Worm (Caenorhabditis elegans) whole organism, late embryonic: Measurements from ENCODE around the gene C38C3.4.

Experiments
- C08G9.2 ChIP-seq: sonication (generic microtip); optimal IDR thresholded peaks from 2 replicates; lab custom pipeline; 2016; ENCODE audit warnings: mild to moderate bottlenecking, missing genetic modification characterization, moderate library complexity, missing compliant biosample characterization
- C38D4.7 ChIP-seq: fragments of 200-800 bp; sonication (Bioruptor generic); optimal IDR thresholded peaks from 2 replicates; lab custom pipeline; 2018; ENCODE audit warnings: mild to moderate bottlenecking, missing genetic modification characterization, moderate library complexity, missing compliant biosample characterization
- K09A11.1 ChIP-seq: sonication (generic microtip); optimal IDR thresholded peaks from 2 replicates; lab custom pipeline; 2017; ENCODE audit warnings: antibody characterized with exemption, mild to moderate bottlenecking, missing genetic modification characterization, missing compliant biosample characterization; ENCODE audit not compliant: insufficient read depth
- ahr-1 ChIP-seq: sonication (generic microtip); optimal IDR thresholded peaks from 2 replicates; lab custom pipeline; 2016; ENCODE audit warnings: missing genetic modification characterization, missing compliant biosample characterization
- ama-1 ChIP-seq: fragments of 150-350 bp; optimal IDR thresholded peaks from 2 replicates; lab custom pipeline; 2014
- ceh-18 ChIP-seq: sonication (generic microtip); optimal IDR thresholded peaks from 2 replicates; lab custom pipeline; 2016; ENCODE audit warnings: missing genetic modification characterization, missing compliant biosample characterization
- ceh-19 ChIP-seq: fragments of 200-800 bp; sonication (Bioruptor generic); optimal IDR thresholded peaks from 2 replicates; lab custom pipeline; 2018; ENCODE audit warnings: mild to moderate bottlenecking, missing genetic modification characterization, missing compliant biosample characterization
- ceh-30 ChIP-seq: fragments of 150-350 bp; optimal IDR thresholded peaks from 2 replicates; lab custom pipeline; 2014; ENCODE audit warnings: missing biosample characterization, missing genetic modification characterization
- ceh-34 ChIP-seq: sonication (generic microtip); optimal IDR thresholded peaks from 2 replicates; lab custom pipeline; 2016; ENCODE audit warnings: mild to moderate bottlenecking, missing genetic modification characterization, missing compliant biosample characterization
- ceh-45 ChIP-seq: fragments of 200-800 bp; sonication (Bioruptor generic); IDR thresholded peaks from 2 replicates; pipeline ENCODE4 v1.3.6; 2022; ENCODE audit warnings: missing genetic modification reagents, missing genetic modification characterization, missing compliant biosample characterization
- ceh-48 ChIP-seq: sonication (generic microtip); optimal IDR thresholded peaks from 2 replicates; lab custom pipeline; 2016; ENCODE audit warnings: missing genetic modification characterization, inconsistent platforms, missing compliant biosample characterization
- ceh-6 ChIP-seq: fragments of 200-800 bp; sonication (Bioruptor generic); optimal IDR thresholded peaks from 2 replicates; lab custom pipeline; 2018; ENCODE audit warnings: mild to moderate bottlenecking, missing genetic modification characterization, missing compliant biosample characterization
- ceh-9 ChIP-seq: sonication (generic microtip); optimal IDR thresholded peaks from 2 replicates; lab custom pipeline; 2016; ENCODE audit warnings: mild to moderate bottlenecking, missing genetic modification characterization, inconsistent platforms, missing compliant biosample characterization
- che-1 ChIP-seq: sonication (generic microtip); optimal IDR thresholded peaks from 2 replicates; lab custom pipeline; 2016; ENCODE audit warnings: mild to moderate bottlenecking, missing genetic modification characterization, missing compliant biosample characterization
- dve-1 ChIP-seq: sonication (generic microtip); optimal IDR thresholded peaks from 2 replicates; lab custom pipeline; 2017; ENCODE audit warnings: antibody characterized with exemption, mild to moderate bottlenecking, missing genetic modification characterization, missing compliant biosample characterization
- elt-4 ChIP-seq: sonication (generic microtip); optimal IDR thresholded peaks from 2 replicates; lab custom pipeline; 2016; ENCODE audit warnings: missing genetic modification characterization, missing compliant biosample characterization
- ets-4 ChIP-seq: sonication (generic microtip); optimal IDR thresholded peaks from 2 replicates; lab custom pipeline; 2016; ENCODE audit warnings: missing genetic modification characterization, missing compliant biosample characterization
- eyg-1 ChIP-seq: sonication (generic microtip); optimal IDR thresholded peaks from 2 replicates; lab custom pipeline; 2016; ENCODE audit warnings: missing genotype, missing genetic modification characterization, missing compliant biosample characterization
- fax-1 ChIP-seq: sonication (generic microtip); optimal IDR thresholded peaks from 2 replicates; lab custom pipeline; 2016; ENCODE audit warnings: missing genotype, missing genetic modification characterization, missing compliant biosample characterization
- fkh-10 ChIP-seq: fragments of 150-350 bp; optimal IDR thresholded peaks from 2 replicates; lab custom pipeline; 2014; ENCODE audit warnings: missing biosample characterization, missing genetic modification reagents, missing genetic modification characterization
- fkh-6 ChIP-seq: sonication (generic microtip); optimal IDR thresholded peaks from 2 replicates; lab custom pipeline; 2016; ENCODE audit warnings: missing genetic modification characterization, missing compliant biosample characterization
- gmeb-2 ChIP-seq: sonication (generic microtip); optimal IDR thresholded peaks from 2 replicates; lab custom pipeline; 2016; ENCODE audit warnings: missing genetic modification characterization, inconsistent platforms, missing compliant biosample characterization
- hlh-13 ChIP-seq: fragments of 200-800 bp; sonication (Bioruptor generic); optimal IDR thresholded peaks from 2 replicates; lab custom pipeline; 2018; ENCODE audit warnings: mild to moderate bottlenecking, missing genetic modification characterization, missing compliant biosample characterization
- hlh-15 ChIP-seq: sonication (generic microtip); optimal IDR thresholded peaks from 2 replicates; lab custom pipeline; 2016; ENCODE audit warnings: missing genetic modification characterization, missing compliant biosample characterization
- hlh-30 ChIP-seq: sonication (generic microtip); optimal IDR thresholded peaks from 2 replicates; lab custom pipeline; 2017; ENCODE audit warnings: antibody characterized with exemption, missing genetic modification characterization, missing compliant biosample characterization; ENCODE audit not compliant: insufficient read depth
- hlh-6 ChIP-seq: sonication (generic microtip); optimal IDR thresholded peaks from 2 replicates; lab custom pipeline; 2016; ENCODE audit warnings: missing genotype, missing genetic modification characterization, missing compliant biosample characterization
- hlh-8 ChIP-seq: sonication (generic microtip); optimal IDR thresholded peaks from 2 replicates; lab custom pipeline; 2016; ENCODE audit warnings: missing genotype, missing genetic modification characterization, missing compliant biosample characterization
- lin-11 ChIP-seq: fragments of 200-800 bp; sonication (Bioruptor generic); optimal IDR thresholded peaks from 2 replicates; lab custom pipeline; 2018; ENCODE audit warnings: mild to moderate bottlenecking, missing genetic modification characterization, missing compliant biosample characterization
- mec-3 ChIP-seq: sonication (generic microtip); optimal IDR thresholded peaks from 2 replicates; lab custom pipeline; 2016; ENCODE audit warnings: borderline replicate concordance, missing genetic modification characterization, missing compliant biosample characterization
- nfya-1 ChIP-seq: sonication (generic microtip); optimal IDR thresholded peaks from 2 replicates; lab custom pipeline; 2017; ENCODE audit warnings: missing genetic modification characterization, mild to moderate bottlenecking, missing compliant biosample characterization, antibody characterized with exemption, moderate library complexity
- nhr-232 ChIP-seq: sonication (generic microtip); optimal IDR thresholded peaks from 2 replicates; lab custom pipeline; 2016; ENCODE audit warnings: missing genetic modification characterization, missing compliant biosample characterization
- pag-3 ChIP-seq: sonication (generic microtip); optimal IDR thresholded peaks from 2 replicates; lab custom pipeline; 2016; ENCODE audit warnings: missing compliant biosample characterization, missing genetic modification characterization, borderline replicate concordance
- pha-2 ChIP-seq: sonication (generic microtip); optimal IDR thresholded peaks from 2 replicates; lab custom pipeline; 2017; ENCODE audit warnings: mild to moderate bottlenecking, missing genetic modification characterization, missing compliant biosample characterization
- pha-4 ChIP-seq: fragments of 150-350 bp; optimal IDR thresholded peaks from 2 replicates; lab custom pipeline; 2018; ENCODE audit warnings: missing biosample characterization, missing genetic modification reagents, missing genetic modification characterization
- ref-2 ChIP-seq: sonication (generic microtip); optimal IDR thresholded peaks from 2 replicates; lab custom pipeline; 2016; ENCODE audit warnings: missing genetic modification characterization, missing compliant biosample characterization
- sdc-2 ChIP-seq: sonication (generic microtip); optimal IDR thresholded peaks from 2 replicates; lab custom pipeline; 2016; ENCODE audit warnings: missing genotype, missing genetic modification characterization, missing compliant biosample characterization
- sox-2 ChIP-seq: fragments of 200-800 bp; sonication (Bioruptor generic); IDR thresholded peaks from 2 replicates; pipeline ENCODE4 v1.3.6; 2022; ENCODE audit warnings: missing genetic modification reagents, missing genetic modification characterization, missing compliant biosample characterization
- sox-4 ChIP-seq: sonication (generic microtip); optimal IDR thresholded peaks from 2 replicates; lab custom pipeline; 2017; ENCODE audit warnings: mild to moderate bottlenecking, missing genetic modification characterization, inconsistent platforms, missing compliant biosample characterization
- syd-9 ChIP-seq: sonication (generic microtip); optimal IDR thresholded peaks from 2 replicates; lab custom pipeline; 2016; ENCODE audit warnings: mild to moderate bottlenecking, missing genetic modification characterization, moderate library complexity, missing compliant biosample characterization
- tbx-2 ChIP-seq: sonication (generic microtip); optimal IDR thresholded peaks from 2 replicates; lab custom pipeline; 2016; ENCODE audit warnings: missing genetic modification characterization, missing compliant biosample characterization
- unc-3 ChIP-seq, 2 experiments: fragments of 200-800 bp in 1 of 2; sonication (Bioruptor generic) in 1 of 2; sonication (generic microtip) in 1 of 2; conservative IDR thresholded peaks in 1 of 2; optimal IDR thresholded peaks in 1 of 2; 2 replicates each; pipeline versions ENCODE4 v1.3.6 to Lab custom; 2016 to 2022; ENCODE audit warnings: missing compliant biosample characterization in 2 of 2, missing genetic modification characterization in 2 of 2, missing genetic modification reagents in 1 of 2
- unc-86 ChIP-seq: sonication (generic microtip); optimal IDR thresholded peaks from 2 replicates; lab custom pipeline; 2016; ENCODE audit warnings: missing genetic modification characterization, missing compliant biosample characterization
- zip-5 ChIP-seq: sonication (generic microtip); optimal IDR thresholded peaks from 2 replicates; lab custom pipeline; 2016; ENCODE audit warnings: missing genetic modification characterization, missing compliant biosample characterization
- ztf-16 ChIP-seq: sonication (generic microtip); optimal IDR thresholded peaks from 2 replicates; lab custom pipeline; 2017; ENCODE audit warnings: missing genetic modification characterization, missing compliant biosample characterization

The C38C3.4 gene

DNA sequence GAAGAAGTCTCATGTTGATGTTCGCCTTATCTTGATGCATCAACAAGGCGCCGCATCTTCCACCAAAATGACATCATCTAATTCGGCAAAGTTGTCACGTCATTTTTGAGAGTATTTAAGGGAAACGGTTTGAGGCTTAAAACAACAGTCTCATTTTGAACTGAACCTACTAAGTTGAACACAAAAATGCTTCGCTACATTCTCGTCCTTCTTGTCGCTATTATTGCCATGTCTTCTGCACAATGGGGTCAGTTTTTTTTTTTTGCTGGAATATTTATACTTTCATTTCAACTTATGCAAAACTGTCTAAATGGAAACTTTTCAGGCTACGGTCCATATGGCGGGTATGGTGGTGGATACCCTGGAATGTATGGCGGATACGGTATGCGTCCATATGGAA lies 34.8 kb upstream of the C38C3.4 start, which contains the start of gene cnc-4:
cnc-4 (plus strand) TSS at position 117 of the 400 bp plus-strand sequence.
- TF ChIP-seq sdc-2, result no peak
- no peak for TF ChIP-seq zip-5 (tag; lab: Kevin White, UChicago)
- no peak for TF ChIP-seq nfya-1
- TF ChIP-seq pag-3 (tag; lab: Kevin White, UChicago), result no peak
- no peak for TF ChIP-seq ceh-6
- TF ChIP-seq ahr-1 (tag; lab: Kevin White, UChicago), result no peak
- no peak for TF ChIP-seq sox-4
- no peak for TF ChIP-seq unc-86 (tag; lab: Kevin White, UChicago)
- no peak for TF ChIP-seq pha-2 (tag; lab: Kevin White, UChicago)
- TF ChIP-seq elt-4, result no peak
- TF ChIP-seq hlh-8 (tag; lab: Kevin White, UChicago), result no peak
- no peak for TF ChIP-seq fkh-6 (tag; lab: Kevin White, UChicago)
- TF ChIP-seq C08G9.2 (tag; lab: Kevin White, UChicago), result no peak

- no peak for TF ChIP-seq gmeb-2 (tag; lab: Kevin White, UChicago)
- no peak for TF ChIP-seq ref-2 (tag; lab: Kevin White, UChicago)
- no peak for TF ChIP-seq K09A11.1
- TF ChIP-seq ceh-19 (GFP tag; lab: Kevin White, UChicago), result no peak
- no peak for TF ChIP-seq C08G9.2 (tag; lab: Kevin White, UChicago)
- no peak for TF ChIP-seq sox-2
- TF ChIP-seq unc-3 (GFP tag; conservative IDR thresholded peaks at IDR 0.05; lab: Robert Waterston, UW), result no peak
- no peak for TF ChIP-seq unc-3 (tag; optimal IDR thresholded peaks at IDR 0.05; lab: Kevin White, UChicago)
- TF ChIP-seq pha-4 (tag; lab: Kevin White, UChicago), result no peak
- TF ChIP-seq ceh-9 (tag; lab: Kevin White, UChicago), result no peak
- no peak for TF ChIP-seq ceh-48 (tag; lab: Kevin White, UChicago)
- no peak for TF ChIP-seq syd-9
- TF ChIP-seq ahr-1 (tag; lab: Kevin White, UChicago), result no peak
- no peak for TF ChIP-seq hlh-6
Measured at ce11 chrV:1447724-1448123, 34.1 kb upstream of the C38C3.4 start, which contains the start of gene cnc-3. Gene cnc-3, plus strand, starts transcription at chrV:1448004.

- no peak for TF ChIP-seq syd-9
- no peak for TF ChIP-seq hlh-6
- TF ChIP-seq unc-86 (tag; lab: Kevin White, UChicago), result no peak
- no peak for TF ChIP-seq fkh-6 (tag; lab: Kevin White, UChicago)
- TF ChIP-seq ceh-30, result no peak
- TF ChIP-seq hlh-15 (tag; lab: Kevin White, UChicago), result no peak
- no peak for TF ChIP-seq dve-1 (tag; lab: Kevin White, UChicago)
- TF ChIP-seq fkh-10 (GFP tag; lab: Kevin White, UChicago), result no peak
- TF ChIP-seq lin-11 (tag; lab: Kevin White, UChicago), result no peak
- no peak for TF ChIP-seq mec-3 (tag; lab: Kevin White, UChicago)
- TF ChIP-seq hlh-30 (tag; lab: Kevin White, UChicago), result no peak
- TF ChIP-seq tbx-2 (tag; lab: Kevin White, UChicago), result no peak
- TF ChIP-seq ceh-18, result no peak
- no peak for TF ChIP-seq nhr-232
- no peak for TF ChIP-seq che-1 (tag; lab: Kevin White, UChicago)
Measured at ce11 chrV:1450160-1450559, 31.7 kb upstream of the C38C3.4 start, which contains the start of gene cnc-2. Gene cnc-2, minus strand, starts transcription at chrV:1450183.

- no peak for TF ChIP-seq ama-1
- no peak for TF ChIP-seq eyg-1 (tag; lab: Kevin White, UChicago)
- TF ChIP-seq C38D4.7, result no peak
- no peak for TF ChIP-seq che-1 (tag; lab: Kevin White, UChicago)
- TF ChIP-seq ceh-34 (tag; lab: Kevin White, UChicago), result no peak
- no peak for TF ChIP-seq ceh-45 (GFP tag; lab: Robert Waterston, UW)
- no peak for TF ChIP-seq fax-1 (tag; lab: Kevin White, UChicago)
- TF ChIP-seq C08G9.2 (tag; lab: Kevin White, UChicago), result no peak
- no peak for TF ChIP-seq ets-4 (tag; lab: Kevin White, UChicago)
- TF ChIP-seq gmeb-2 (tag; lab: Kevin White, UChicago), result no peak
- no peak for TF ChIP-seq ztf-16 (tag; lab: Kevin White, UChicago)
- no peak for TF ChIP-seq sdc-2
- no peak for TF ChIP-seq hlh-13 (GFP tag; lab: Kevin White, UChicago)
- TF ChIP-seq hlh-15 (tag; lab: Kevin White, UChicago), result no peak
Measured at ce11 chrV:1451334-1451733, 30.5 kb upstream of the C38C3.4 start, which contains the start of gene srj-23. Gene srj-23, plus strand, starts transcription at chrV:1451634.
